Worm (Caenorhabditis elegans) whole organism, young adult: ENCODE data around the gene Y60A3A.25.

ENCODE experiments used
- B0261.1 ChIP-seq: sonication (generic microtip); optimal IDR thresholded peaks from 2 replicates; lab custom pipeline; 2016; ENCODE audit warnings: mild to moderate bottlenecking, missing genetic modification characterization, moderate library complexity, missing compliant biosample characterization
- B0336.3 ChIP-seq: fragments of 200-800 bp; sonication (Bioruptor generic); IDR thresholded peaks from 2 replicates; pipeline ENCODE4 v1.3.6; 2022; ENCODE audit warnings: missing genetic modification characterization, missing compliant biosample characterization
- C06A6.2 ChIP-seq: fragments of 200-800 bp; sonication (Bioruptor generic); conservative IDR thresholded peaks from 2 replicates; pipeline ENCODE4 v1.3.6; 2022; ENCODE audit warnings: missing genetic modification characterization, missing compliant biosample characterization
- C17E4.6 ChIP-seq: fragments of 200-800 bp; sonication (Bioruptor generic); IDR thresholded peaks from 2 replicates; pipeline ENCODE4 v1.3.6; 2022; ENCODE audit warnings: missing genetic modification reagents, missing genetic modification characterization, missing compliant biosample characterization
- D2030.7 ChIP-seq: fragments of 200-800 bp; sonication (Bioruptor generic); IDR thresholded peaks from 2 replicates; pipeline ENCODE4 v1.3.6; 2022; ENCODE audit warnings: missing genetic modification reagents, missing genetic modification characterization, missing compliant biosample characterization
- F22D6.2 ChIP-seq: sonication (generic microtip); optimal IDR thresholded peaks from 2 replicates; lab custom pipeline; 2016; ENCODE audit warnings: mild to moderate bottlenecking, missing genetic modification characterization, missing compliant biosample characterization
- F37B4.10 ChIP-seq: fragments of 200-800 bp; sonication (Bioruptor generic); IDR thresholded peaks from 2 replicates; pipeline ENCODE4 v1.3.6; 2022; ENCODE audit warnings: missing genetic modification characterization, missing compliant biosample characterization
- F57A8.1 ChIP-seq: fragments of 200-800 bp; sonication (Bioruptor generic); optimal IDR thresholded peaks from 2 replicates; lab custom pipeline; 2018; ENCODE audit warnings: mild to moderate bottlenecking, missing genetic modification characterization, moderate library complexity, missing compliant biosample characterization
- K11D2.4 ChIP-seq: fragments of 200-800 bp; sonication (Bioruptor generic); IDR thresholded peaks from 2 replicates; pipeline ENCODE4 v1.3.6; 2022; ENCODE audit warnings: missing genetic modification reagents, missing genetic modification characterization, missing compliant biosample characterization
- Y53G8AR.9 ChIP-seq: fragments of 200-800 bp; sonication (Bioruptor generic); conservative IDR thresholded peaks from 2 replicates; pipeline ENCODE4 v1.3.6; 2022; ENCODE audit warnings: missing genetic modification reagents, missing genetic modification characterization, missing compliant biosample characterization
- Y56A3A.18 ChIP-seq: fragments of 200-800 bp; sonication (Bioruptor generic); IDR thresholded peaks from 2 replicates; pipeline ENCODE4 v1.3.6; 2022; ENCODE audit warnings: missing genetic modification reagents, missing genetic modification characterization, missing compliant biosample characterization
- Y67H2A.10 ChIP-seq: fragments of 200-800 bp; sonication (Bioruptor generic); conservative IDR thresholded peaks from 2 replicates; pipeline ENCODE4 v1.3.6; 2022; ENCODE audit warnings: missing genetic modification reagents, missing genetic modification characterization, missing compliant biosample characterization
- ZK185.1 ChIP-seq: sonication (generic microtip); optimal IDR thresholded peaks from 2 replicates; lab custom pipeline; 2016; ENCODE audit warnings: mild to moderate bottlenecking, missing genetic modification characterization, missing compliant biosample characterization; ENCODE audit not compliant: poor library complexity, severe bottlenecking
- atf-7 ChIP-seq: sonication (generic microtip); optimal IDR thresholded peaks from 2 replicates; lab custom pipeline; 2017; ENCODE audit warnings: mild to moderate bottlenecking, missing genetic modification characterization, missing compliant biosample characterization
- attf-6 ChIP-seq: fragments of 200-800 bp; sonication (Bioruptor generic); IDR thresholded peaks from 2 replicates; pipeline ENCODE4 v1.3.6; 2022; ENCODE audit warnings: missing genetic modification reagents, missing genetic modification characterization, missing compliant biosample characterization
- bed-1 ChIP-seq: fragments of 200-800 bp; sonication (Bioruptor generic); IDR thresholded peaks from 2 replicates; pipeline ENCODE4 v1.3.6; 2022; ENCODE audit warnings: missing genetic modification reagents, missing genetic modification characterization, missing compliant biosample characterization
- bed-2 ChIP-seq: fragments of 200-800 bp; sonication (Bioruptor generic); IDR thresholded peaks from 2 replicates; pipeline ENCODE4 v1.3.6; 2022; ENCODE audit warnings: missing genetic modification reagents, missing genetic modification characterization, missing compliant biosample characterization
- ccch-3 ChIP-seq: fragments of 200-800 bp; sonication (Bioruptor generic); optimal IDR thresholded peaks from 2 replicates; lab custom pipeline; 2018; ENCODE audit warnings: mild to moderate bottlenecking, missing genetic modification characterization, missing compliant biosample characterization
- cebp-1 ChIP-seq, 2 experiments: fragments of 200-800 bp in 1 of 2; sonication (Bioruptor generic) in 1 of 2; sonication (generic microtip) in 1 of 2; IDR thresholded peaks in 1 of 2; optimal IDR thresholded peaks in 1 of 2; 2 replicates each; pipeline versions ENCODE4 v1.3.6 to Lab custom; 2017 to 2022; ENCODE audit warnings: missing compliant biosample characterization in 2 of 2, missing genetic modification characterization in 2 of 2, mild to moderate bottlenecking in 1 of 2, missing genetic modification reagents in 1 of 2, moderate library complexity in 1 of 2
- ceh-79 ChIP-seq: sonication (generic microtip); optimal IDR thresholded peaks from 2 replicates; lab custom pipeline; 2017; ENCODE audit warnings: mild to moderate bottlenecking, missing genetic modification characterization, missing compliant biosample characterization
- ceh-91 ChIP-seq: fragments of 200-800 bp; sonication (Bioruptor generic); IDR thresholded peaks from 2 replicates; pipeline ENCODE4 v1.3.6; 2022; ENCODE audit warnings: missing genetic modification reagents, missing genetic modification characterization, missing compliant biosample characterization
- dpff-1 ChIP-seq: sonication (generic microtip); optimal IDR thresholded peaks from 2 replicates; lab custom pipeline; 2017; ENCODE audit warnings: mild to moderate bottlenecking, missing genetic modification characterization, missing compliant biosample characterization
- dpl-1 ChIP-seq: fragments of 150-350 bp; optimal IDR thresholded peaks from 2 replicates; lab custom pipeline; 2014; ENCODE audit warnings: missing biosample characterization, missing genetic modification reagents, missing genetic modification characterization
- ekl-4 ChIP-seq: fragments of 200-800 bp; sonication (Bioruptor generic); IDR thresholded peaks from 2 replicates; pipeline ENCODE4 v1.3.6; 2022; ENCODE audit warnings: missing genetic modification reagents, missing genetic modification characterization, missing compliant biosample characterization
- ets-4 ChIP-seq: fragments of 200-800 bp; sonication (Bioruptor generic); optimal IDR thresholded peaks from 2 replicates; lab custom pipeline; 2018; ENCODE audit warnings: mild to moderate bottlenecking, missing genetic modification characterization, missing compliant biosample characterization
- him-1 ChIP-seq: sonication (generic microtip); optimal IDR thresholded peaks from 2 replicates; lab custom pipeline; 2016; ENCODE audit warnings: missing genotype, missing genetic modification reagents, missing genetic modification characterization, missing compliant biosample characterization
- hmg-20 ChIP-seq: fragments of 200-800 bp; sonication (Bioruptor generic); IDR thresholded peaks from 2 replicates; pipeline ENCODE4 v1.3.6; 2022; ENCODE audit warnings: missing genetic modification reagents, missing genetic modification characterization, missing compliant biosample characterization
- lag-1 ChIP-seq: fragments of 200-800 bp; sonication (Bioruptor generic); IDR thresholded peaks from 2 replicates; pipeline ENCODE4 v1.3.6; 2022; ENCODE audit warnings: missing genetic modification reagents, missing genetic modification characterization, missing compliant biosample characterization
- lsy-27 ChIP-seq: sonication (generic microtip); optimal IDR thresholded peaks from 2 replicates; lab custom pipeline; 2017; ENCODE audit warnings: missing genetic modification characterization, mild to moderate bottlenecking, missing compliant biosample characterization, antibody characterized with exemption, missing genotype, borderline replicate concordance; ENCODE audit not compliant: insufficient read depth
- madf-6 ChIP-seq: fragments of 200-800 bp; sonication (Bioruptor generic); IDR thresholded peaks from 2 replicates; pipeline ENCODE4 v1.3.6; 2022; ENCODE audit warnings: missing genetic modification reagents, missing genetic modification characterization, missing compliant biosample characterization
- madf-8 ChIP-seq: fragments of 200-800 bp; sonication (Bioruptor generic); conservative IDR thresholded peaks from 2 replicates; pipeline ENCODE4 v1.3.6; 2022; ENCODE audit warnings: missing genetic modification reagents, missing genetic modification characterization, missing compliant biosample characterization
- nfya-1 ChIP-seq: sonication (generic microtip); optimal IDR thresholded peaks from 2 replicates; lab custom pipeline; 2017; ENCODE audit warnings: antibody characterized with exemption, missing compliant biosample characterization, missing genetic modification characterization, borderline replicate concordance; ENCODE audit not compliant: insufficient read depth
- nhr-27 ChIP-seq: fragments of 200-800 bp; sonication (Bioruptor generic); optimal IDR thresholded peaks from 2 replicates; lab custom pipeline; 2018; ENCODE audit warnings: mild to moderate bottlenecking, missing genetic modification characterization, moderate library complexity, missing compliant biosample characterization
- nhr-90 ChIP-seq: sonication (generic microtip); optimal IDR thresholded peaks from 2 replicates; lab custom pipeline; 2016; ENCODE audit warnings: missing genotype, mild to moderate bottlenecking, missing genetic modification characterization, missing compliant biosample characterization
- pbrm-1 ChIP-seq: fragments of 200-800 bp; sonication (Bioruptor generic); IDR thresholded peaks from 2 replicates; pipeline ENCODE4 v1.3.6; 2022; ENCODE audit warnings: missing genetic modification reagents, missing genetic modification characterization, missing compliant biosample characterization
- rec-8 ChIP-seq, 2 experiments: sonication (generic microtip); optimal IDR thresholded peaks; 2 replicates each; lab custom pipeline; 2016; ENCODE audit warnings: mild to moderate bottlenecking in 2 of 2, missing genetic modification characterization in 2 of 2, missing genetic modification reagents in 2 of 2, missing genotype in 2 of 2, missing biosample characterization in 1 of 2, missing compliant biosample characterization in 1 of 2, moderate library complexity in 1 of 2
- rpc-1 ChIP-seq, 2 experiments: fragments of 150-350 bp in 1 of 2; sonication (generic microtip) in 1 of 2; optimal IDR thresholded peaks; 2 replicates each; lab custom pipeline; 2014 to 2018; ENCODE audit warnings: missing biosample characterization in 1 of 2, missing genetic modification characterization in 1 of 2, missing genetic modification reagents in 1 of 2, missing genotype in 1 of 2
- sea-2 ChIP-seq: fragments of 200-800 bp; sonication (Bioruptor generic); IDR thresholded peaks from 2 replicates; pipeline ENCODE4 v1.3.6; 2022; ENCODE audit warnings: missing genetic modification characterization, missing compliant biosample characterization
- snpc-3.4 ChIP-seq: sonication (generic microtip); optimal IDR thresholded peaks from 2 replicates; lab custom pipeline; 2017; ENCODE audit warnings: missing genetic modification characterization, mild to moderate bottlenecking, missing compliant biosample characterization, antibody characterized with exemption, moderate library complexity, missing genotype, missing genetic modification reagents
- snpc-4 ChIP-seq, 5 experiments: fragments of 150-350 bp in 1 of 5; sonication (generic microtip) in 4 of 5; optimal IDR thresholded peaks; 2 replicates each; lab custom pipeline; 2014 to 2018; ENCODE audit warnings: missing genetic modification characterization in 5 of 5, missing biosample characterization in 3 of 5, antibody characterized with exemption in 2 of 5, mild to moderate bottlenecking in 2 of 5, missing compliant biosample characterization in 2 of 5, missing genotype in 2 of 5, moderate library complexity in 2 of 5, missing genetic modification reagents in 1 of 5
- tbx-9 ChIP-seq: sonication (generic microtip); optimal IDR thresholded peaks from 2 replicates; lab custom pipeline; 2016; ENCODE audit warnings: borderline replicate concordance, missing genetic modification characterization, inconsistent platforms, missing compliant biosample characterization
- tlf-1 ChIP-seq: fragments of 200-800 bp; sonication (Bioruptor generic); optimal IDR thresholded peaks from 2 replicates; lab custom pipeline; 2018; ENCODE audit warnings: mild to moderate bottlenecking, missing genetic modification characterization, missing compliant biosample characterization
- ztf-25 ChIP-seq: fragments of 200-800 bp; sonication (Bioruptor generic); IDR thresholded peaks from 2 replicates; pipeline ENCODE4 v1.3.6; 2022; ENCODE audit warnings: missing genetic modification reagents, missing genetic modification characterization, missing compliant biosample characterization
- ztf-26 ChIP-seq: sonication (generic microtip); optimal IDR thresholded peaks from 2 replicates; lab custom pipeline; 2017; ENCODE audit warnings: missing genetic modification characterization, missing compliant biosample characterization

Gene Y60A3A.25

DNA sequence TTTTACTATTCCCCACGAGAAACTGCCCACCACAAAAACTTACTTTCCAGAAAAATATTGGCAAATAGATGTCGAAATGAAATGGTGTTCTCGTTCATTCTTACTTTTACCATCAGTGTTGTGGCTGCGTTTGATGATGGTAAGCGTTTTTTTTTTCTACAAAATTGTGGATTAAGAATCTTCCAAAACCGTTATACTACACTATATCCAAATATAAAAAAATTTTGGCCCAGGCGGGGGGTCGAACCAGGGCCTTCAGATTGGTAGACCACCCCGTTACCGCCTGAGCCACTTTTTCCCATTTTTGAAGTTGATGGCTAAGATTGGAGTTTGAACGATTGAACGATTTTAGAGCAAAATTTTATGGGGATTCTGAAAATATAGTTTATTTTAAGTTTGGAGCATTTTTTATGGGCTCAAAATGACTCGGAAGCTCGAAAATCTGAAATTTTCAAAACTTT lies 29.0 kb upstream of the Y60A3A.25 start, which contains the start of gene lgc-55:
Gene lgc-55, plus strand, starts transcription at position 51 of the 461 bp plus-strand sequence.
- TF ChIP-seq ccch-3 (GFP tag; lab: Kevin White, UChicago) (no peak), ceh-91 (no peak), rpc-1 (optimal IDR thresholded peaks at IDR 0.05; lab: Kevin White, UChicago) (peak; percentile 5), rpc-1 (tag; optimal IDR thresholded peaks at IDR 0.05; lab: Kevin White, UChicago) (peak; percentile 55), Y56A3A.18 (GFP tag; lab: Robert Waterston, UW) (no peak), nhr-90 (no peak), cebp-1 (GFP tag; IDR thresholded peaks at IDR 0.05; lab: Robert Waterston, UW) (no peak), cebp-1 (tag; optimal IDR thresholded peaks at IDR 0.05; lab: Kevin White, UChicago) (no peak), atf-7 (tag; lab: Kevin White, UChicago) (no peak), B0336.3 (GFP tag; lab: Robert Waterston, UW) (no peak), madf-6 (GFP tag; lab: Robert Waterston, UW) (no peak), B0261.1 (peak; percentile 10), tbx-9 (tag; lab: Kevin White, UChicago) (no peak), Y53G8AR.9 (GFP tag; lab: Robert Waterston, UW) (no peak), C17E4.6 (GFP tag; lab: Robert Waterston, UW) (no peak), madf-8 (GFP tag; lab: Robert Waterston, UW) (no peak), F57A8.1 (GFP tag; lab: Kevin White, UChicago) (no peak), bed-2 (GFP tag; lab: Robert Waterston, UW) (no peak), bed-1 (GFP tag; lab: Robert Waterston, UW) (0 out of 2 replicates have a peak, but pooled peaks have one; percentile 62)

DNA sequence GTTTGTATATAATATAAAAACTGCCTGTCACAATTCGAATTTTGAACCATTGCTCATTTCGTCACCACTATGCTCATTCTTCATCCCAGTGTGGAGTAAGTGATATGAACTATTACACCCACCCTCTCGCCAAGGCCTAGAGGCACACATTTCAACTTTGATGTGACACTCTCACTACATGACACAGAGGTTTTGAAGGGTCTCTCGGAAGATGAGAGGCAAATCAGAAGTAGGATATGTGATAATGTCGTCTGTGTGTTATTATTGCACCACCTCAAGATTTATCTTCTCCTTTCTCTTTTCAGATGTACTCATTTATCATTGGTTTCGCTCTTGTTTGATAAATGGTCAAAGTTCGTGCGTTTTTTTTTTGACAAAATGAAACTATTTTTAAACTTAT lies 27.4 kb upstream of the Y60A3A.25 start:
- TF ChIP-seq ZK185.1 (tag; lab: Kevin White, UChicago) (no peak), snpc-3.4 (tag; lab: Kevin White, UChicago) (no peak), snpc-4 (GFP tag; optimal IDR thresholded peaks at IDR 0.05; lab: Kevin White, UChicago) (no peak), snpc-4 (tag; optimal IDR thresholded peaks at IDR 0.05; lab: Kevin White, UChicago) (no peak), D2030.7 (GFP tag; lab: Robert Waterston, UW) (no peak), F22D6.2 (tag; lab: Kevin White, UChicago) (no peak), Y56A3A.18 (GFP tag; lab: Robert Waterston, UW) (no peak), him-1 (no peak), rec-8 (tag; optimal IDR thresholded peaks at IDR 0.05; lab: Kevin White, UChicago) (no peak), K11D2.4 (GFP tag; lab: Robert Waterston, UW) (no peak), ets-4 (GFP tag; lab: Kevin White, UChicago) (no peak), dpl-1 (GFP tag; lab: Kevin White, UChicago) (no peak)

DNA sequence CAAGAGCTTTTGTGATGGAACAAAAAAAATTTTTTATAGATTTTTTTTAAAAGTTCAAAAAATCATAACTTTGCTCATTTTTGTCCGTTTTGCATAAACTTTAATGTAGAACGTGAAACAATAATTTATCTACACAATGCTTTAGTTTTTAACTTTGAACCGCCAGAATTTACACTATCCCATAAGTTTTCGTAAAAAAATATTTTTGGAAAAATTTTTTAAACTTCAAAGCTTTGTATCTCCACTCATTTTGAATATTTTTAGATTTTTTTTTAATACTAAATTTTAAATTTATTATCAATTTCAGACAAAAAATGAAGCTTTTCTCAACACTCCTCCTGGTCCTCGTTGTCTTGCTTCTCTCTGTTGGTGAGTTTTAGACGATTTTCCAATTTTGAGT lies 17.7 kb upstream of the Y60A3A.25 start, which contains the start of gene Y60A3A.21:
Gene Y60A3A.21, plus strand, starts transcription at position 301 of the 400 bp plus-strand sequence.
- TF ChIP-seq pbrm-1 (GFP tag; lab: Robert Waterston, UW) (no peak), ztf-26 (no peak), ceh-91 (no peak), attf-6 (no peak), nhr-27 (tag; lab: Kevin White, UChicago) (no peak), C06A6.2 (GFP tag; lab: Robert Waterston, UW) (no peak), Y67H2A.10 (GFP tag; lab: Robert Waterston, UW) (no peak), sea-2 (GFP tag; lab: Robert Waterston, UW) (no peak), dpff-1 (tag; lab: Kevin White, UChicago) (no peak), ztf-25 (GFP tag; lab: Robert Waterston, UW) (no peak), ceh-79 (tag; lab: Kevin White, UChicago) (no peak), ekl-4 (GFP tag; lab: Robert Waterston, UW) (no peak), hmg-20 (GFP tag; lab: Robert Waterston, UW) (no peak), lag-1 (GFP tag; lab: Robert Waterston, UW) (no peak), nfya-1 (tag; lab: Kevin White, UChicago) (no peak), F37B4.10 (no peak), tlf-1 (no peak), lsy-27 (tag; lab: Kevin White, UChicago) (no peak), snpc-3.4 (tag; lab: Kevin White, UChicago) (no peak), dpl-1 (GFP tag; lab: Kevin White, UChicago) (no peak)
